Fruit fly (Drosophila melanogaster): ENCODE data around the gene hoe2.

Gene hoe2

dm6 chr2L:4891914-4892469, 44.3 kb downstream of the hoe2 start, which contains the start of gene CG3036 (continued):
- peak; percentile 26 for TF ChIP-seq CG7556 (GFP tag; optimal IDR thresholded peaks at IDR 0.05)
- peak; percentile 83 for TF ChIP-seq odd (GFP tag; optimal IDR thresholded peaks at IDR 0.05)
- peak; percentile 39 for TF ChIP-seq gsb-n (tag; optimal IDR thresholded peaks at IDR 0.05)
- TF ChIP-seq Hand (GFP tag; optimal IDR thresholded peaks at IDR 0.05): no peak
- peak; percentile 57; the same call in 1 of the 2 replicates for TF ChIP-seq bowl (GFP tag; IDR thresholded peaks at IDR 0.05)
- TF ChIP-seq MESR4 (GFP tag; optimal IDR thresholded peaks at IDR 0.05): peak; percentile 27
- TF ChIP-seq CG2120 (GFP tag; optimal IDR thresholded peaks at IDR 0.05): no peak
- no peak for TF ChIP-seq MBD-R2 (GFP tag; IDR thresholded peaks at IDR 0.05)
- no peak for TF ChIP-seq Doc3 (GFP tag; IDR thresholded peaks at IDR 0.05; ENCODE audit: partially characterized antibody)
- TF ChIP-seq trh (GFP tag; optimal IDR thresholded peaks at IDR 0.05): no peak
- TF ChIP-seq sob (GFP tag; IDR thresholded peaks at IDR 0.05): peak; percentile 55; the same call in 1 of the 2 replicates
- peak; percentile 70 for TF ChIP-seq CG15479 (GFP tag; optimal IDR thresholded peaks at IDR 0.05)
- TF ChIP-seq slou (GFP tag; optimal IDR thresholded peaks at IDR 0.05): no peak
- TF ChIP-seq Kr (GFP tag; optimal IDR thresholded peaks at IDR 0.05): peak; percentile 43
- TF ChIP-seq Gug (GFP tag; IDR thresholded peaks at IDR 0.05): no peak
- no peak for TF ChIP-seq jing (GFP tag; optimal IDR thresholded peaks at IDR 0.05)
- TF ChIP-seq Dp (GFP tag; optimal IDR thresholded peaks at IDR 0.05): no peak
- TF ChIP-seq CG34422 (GFP tag; IDR thresholded peaks at IDR 0.05): peak; percentile 56; the same call in 1 of the 3 replicates
- TF ChIP-seq schlank (tag; optimal IDR thresholded peaks at IDR 0.05): no peak
- TF ChIP-seq Med (GFP tag): peak; percentile 90
- TF ChIP-seq grn (GFP tag; optimal IDR thresholded peaks at IDR 0.05): peak; percentile 45
- TF ChIP-seq psq (GFP tag; optimal IDR thresholded peaks at IDR 0.05): peak; percentile 4
- TF ChIP-seq Asciz (GFP tag; optimal IDR thresholded peaks at IDR 0.05): no peak
- no peak for TF ChIP-seq Usf (GFP tag; optimal IDR thresholded peaks at IDR 0.05)
- peak; percentile 43 for TF ChIP-seq twi (tag; optimal IDR thresholded peaks at IDR 0.05)
- no peak for TF ChIP-seq p53 (GFP tag; optimal IDR thresholded peaks at IDR 0.05)
- TF ChIP-seq D (optimal IDR thresholded peaks at IDR 0.05): peak; percentile 58
- no peak for TF ChIP-seq D (GFP tag; optimal IDR thresholded peaks at IDR 0.05)
- peak; percentile 37 for TF ChIP-seq Mes4 (GFP tag; optimal IDR thresholded peaks at IDR 0.05)
- TF ChIP-seq Atf-2 (GFP tag; optimal IDR thresholded peaks at IDR 0.05): no peak
- TF ChIP-seq salm (tag; optimal IDR thresholded peaks at IDR 0.05): peak; percentile 46
- TF ChIP-seq CG18599 (GFP tag; optimal IDR thresholded peaks at IDR 0.05): peak; percentile 34
- TF ChIP-seq CG6683 (GFP tag; optimal IDR thresholded peaks at IDR 0.05): no peak
- TF ChIP-seq CG4707 (GFP tag; optimal IDR thresholded peaks at IDR 0.05): no peak
- TF ChIP-seq sim (GFP tag; IDR thresholded peaks at IDR 0.05): peak; percentile 49
- no peak for TF ChIP-seq H2.0 (GFP tag; IDR thresholded peaks at IDR 0.05)
- no peak for TF ChIP-seq Hey (tag; optimal IDR thresholded peaks at IDR 0.05)
- peak; percentile 77 for TF ChIP-seq CG8924 (tag; optimal IDR thresholded peaks at IDR 0.05)
- TF ChIP-seq wdn (GFP tag; IDR thresholded peaks at IDR 0.05): 0 out of 2 replicates have a peak, but pooled peaks have one; percentile 15
- TF ChIP-seq HHEX (GFP tag; optimal IDR thresholded peaks at IDR 0.05): peak; percentile 8
- no peak for TF ChIP-seq CG6689 (GFP tag; IDR thresholded peaks at IDR 0.05)
- TF ChIP-seq CG17829 (tag; optimal IDR thresholded peaks at IDR 0.05): peak; percentile 68
- no peak for TF ChIP-seq Sox102F (GFP tag; optimal IDR thresholded peaks at IDR 0.05)
- peak; percentile 28 for TF ChIP-seq Nf-YC (tag; optimal IDR thresholded peaks at IDR 0.05)
- no peak for TF ChIP-seq CG14860 (GFP tag; IDR thresholded peaks at IDR 0.05; ENCODE audit: partially characterized antibody)
- no peak for TF ChIP-seq CG10274 (GFP tag; optimal IDR thresholded peaks at IDR 0.05)
- no peak for TF ChIP-seq aop (GFP tag; IDR thresholded peaks at IDR 0.05)
- peak; percentile 57; the same call in 1 of the 2 replicates for TF ChIP-seq Atf6 (GFP tag; IDR thresholded peaks at IDR 0.05)
- peak; percentile 30 for TF ChIP-seq CG34376 (GFP tag; optimal IDR thresholded peaks at IDR 0.05)
- TF ChIP-seq CG15696 (tag; optimal IDR thresholded peaks at IDR 0.05): peak; percentile 3
- TF ChIP-seq Ravus (GFP tag; IDR thresholded peaks at IDR 0.05): no peak

Measured in whole organism, embryonic.